Worm (Caenorhabditis elegans) whole organism, L4 larva: ENCODE results near the gene R04B3.3.

Experiments used
- aly-2 ChIP-seq: sonication (generic microtip); optimal IDR thresholded peaks from 2 replicates; lab custom pipeline; 2018; ENCODE audit warnings: missing biosample characterization, missing genetic modification characterization
- ceh-20 ChIP-seq: fragments of 200-800 bp; sonication (Bioruptor generic); IDR thresholded peaks from 2 replicates; pipeline ENCODE4 v1.3.6; 2022; ENCODE audit warnings: missing genetic modification reagents, missing genetic modification characterization, missing compliant biosample characterization
- ceh-44 ChIP-seq: fragments of 200-800 bp; sonication (Bioruptor generic); IDR thresholded peaks from 2 replicates; pipeline ENCODE4 v1.3.6; 2022; ENCODE audit warnings: missing genetic modification reagents, missing genetic modification characterization, missing compliant biosample characterization
- dve-1 ChIP-seq: sonication (generic microtip); optimal IDR thresholded peaks from 2 replicates; lab custom pipeline; 2017; ENCODE audit warnings: antibody characterized with exemption, mild to moderate bottlenecking, missing genetic modification characterization, missing compliant biosample characterization; ENCODE audit not compliant: insufficient read depth
- lsy-2 ChIP-seq, 2 experiments: fragments of 150-350 bp in 1 of 2; sonication (generic microtip) in 1 of 2; optimal IDR thresholded peaks; 2 replicates each; lab custom pipeline; 2014 to 2017; ENCODE audit warnings: missing biosample characterization in 2 of 2, missing genetic modification characterization in 2 of 2
- mdt-29 ChIP-seq: fragments of 200-800 bp; sonication (Bioruptor generic); IDR thresholded peaks from 2 replicates; pipeline ENCODE4 v1.3.6; 2022; ENCODE audit warnings: missing genetic modification reagents, missing genetic modification characterization, missing compliant biosample characterization
- mxl-3 ChIP-seq: fragments of 200-800 bp; sonication (Bioruptor generic); optimal IDR thresholded peaks from 2 replicates; lab custom pipeline; 2018; ENCODE audit warnings: mild to moderate bottlenecking, missing genetic modification characterization, missing compliant biosample characterization
- snpc-4 ChIP-seq: fragments of 150-350 bp; optimal IDR thresholded peaks from 2 replicates; lab custom pipeline; 2014; ENCODE audit warnings: missing biosample characterization, missing genetic modification characterization

- TF ChIP-seq aly-2 (tag; lab: Kevin White, UChicago) = no peak
- TF ChIP-seq ceh-44 (GFP tag; lab: Robert Waterston, UW) = no peak
- TF ChIP-seq mdt-29 = no peak
- no peak for TF ChIP-seq snpc-4 (tag; lab: Kevin White, UChicago)
- TF ChIP-seq ceh-20 = no peak
- no peak for TF ChIP-seq dve-1
- TF ChIP-seq mxl-3 (GFP tag; lab: Kevin White, UChicago) = no peak
- no peak for TF ChIP-seq lsy-2 (tag; optimal IDR thresholded peaks at IDR 0.05; lab: Kevin White, UChicago)
These were observed 16.0 kb downstream of the R04B3.3 start, which contains the start of gene fox-1 for ce11 chrX:2459793-2460192.
